Worm (Caenorhabditis elegans) whole organism, mixed stage, embryonic: Measurements from ENCODE around the gene eif-2D.

Experiments
- ceh-39 ChIP-seq: fragments of 150-350 bp; optimal IDR thresholded peaks from 2 replicates; lab custom pipeline; 2014; ENCODE audit warnings: missing biosample characterization, missing genetic modification characterization
- elt-1 ChIP-seq: sonication (generic microtip); optimal IDR thresholded peaks from 2 replicates; lab custom pipeline; 2017; ENCODE audit warnings: missing genetic modification characterization, mild to moderate bottlenecking, missing compliant biosample characterization, antibody characterized with exemption, moderate library complexity, borderline replicate concordance; ENCODE audit not compliant: insufficient read depth
- lin-13 ChIP-seq: fragments of 150-350 bp; optimal IDR thresholded peaks from 2 replicates; lab custom pipeline; 2014; ENCODE audit warnings: missing biosample characterization, missing genetic modification characterization
- mep-1 ChIP-seq: fragments of 150-350 bp; optimal IDR thresholded peaks from 2 replicates; lab custom pipeline; 2017; ENCODE audit warnings: missing biosample characterization, missing genetic modification reagents, missing genetic modification characterization, inconsistent platforms
- mls-2 ChIP-seq: sonication (generic microtip); optimal IDR thresholded peaks from 2 replicates; lab custom pipeline; 2016; ENCODE audit warnings: mild to moderate bottlenecking, missing genetic modification characterization, moderate library complexity, missing compliant biosample characterization
- pha-4 ChIP-seq: fragments of 150-350 bp; optimal IDR thresholded peaks from 2 replicates; lab custom pipeline; 2018; ENCODE audit warnings: missing biosample characterization, missing genetic modification reagents, missing genetic modification characterization
- sem-2 ChIP-seq: fragments of 200-800 bp; sonication (Bioruptor generic); optimal IDR thresholded peaks from 2 replicates; lab custom pipeline; 2018; ENCODE audit warnings: mild to moderate bottlenecking, missing genetic modification characterization, missing compliant biosample characterization

DNA sequence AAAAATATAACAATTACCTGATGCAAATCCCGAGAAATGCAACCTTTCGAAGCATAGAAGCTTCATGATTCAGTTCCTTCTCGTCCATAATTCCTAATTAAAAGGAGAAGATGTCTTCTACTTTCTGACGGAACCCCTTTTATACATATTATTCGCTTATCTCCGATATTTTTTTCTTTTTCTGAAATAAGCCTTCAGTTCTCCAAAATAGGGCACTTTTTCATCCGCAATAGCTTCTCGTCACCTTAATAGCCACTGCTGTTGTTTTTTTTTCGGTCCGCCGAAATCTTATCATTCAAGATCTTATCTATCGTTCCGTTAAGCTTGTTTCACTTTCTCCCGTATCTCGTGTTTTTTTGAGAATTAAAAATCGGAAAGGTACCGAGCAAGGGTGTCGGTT lies 39.2 kb upstream of the eif-2D start, which contains the start of gene bli-2:
- TF ChIP-seq mep-1 (tag; lab: Kevin White, UChicago) (no peak), elt-1 (tag; lab: Kevin White, UChicago) (no peak), mls-2 (tag; lab: Kevin White, UChicago) (no peak), pha-4 (tag; lab: Kevin White, UChicago) (no peak), ceh-39 (tag; lab: Kevin White, UChicago) (no peak), lin-13 (tag; lab: Kevin White, UChicago) (no peak), sem-2 (no peak)
